Worm (Caenorhabditis elegans): Measurements from ENCODE around the gene sdz-24.

Gene sdz-24

DNA sequence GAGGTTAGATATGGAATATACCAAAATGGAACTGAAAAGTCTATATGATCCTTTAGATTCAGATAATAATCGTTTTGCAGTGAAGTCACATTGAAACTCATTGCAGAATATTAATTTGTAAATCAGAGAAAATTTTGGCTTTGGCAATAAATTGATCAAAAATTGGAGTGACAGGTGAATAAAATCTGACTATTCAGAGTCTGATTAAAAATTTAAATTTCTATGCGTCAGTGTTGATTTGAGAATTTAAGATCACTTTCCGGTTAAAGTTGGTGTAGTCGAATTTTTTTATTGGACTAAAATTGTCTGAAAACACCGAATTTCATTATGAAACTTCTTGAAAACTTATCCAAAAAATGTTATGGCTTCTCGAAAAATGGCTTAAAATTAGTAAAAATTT, 3.2 kb downstream of the sdz-24 start, which contains the start of gene sri-45:
Gene sri-45 (minus strand): TSS at position 101 of the 400 bp plus-strand sequence.
- TF ChIP-seq unc-30 (tag; optimal IDR thresholded peaks at IDR 0.05) (no peak), fkh-10 (GFP tag; optimal IDR thresholded peaks at IDR 0.05) (no peak), lin-13 (GFP tag; optimal IDR thresholded peaks at IDR 0.05) (no peak), pax-3 (tag; optimal IDR thresholded peaks at IDR 0.05) (no peak), ces-1 (GFP tag; optimal IDR thresholded peaks at IDR 0.05) (no peak), ceh-90 (tag; optimal IDR thresholded peaks at IDR 0.05) (no peak), aha-1 (tag; optimal IDR thresholded peaks at IDR 0.05) (no peak), mep-1 (tag; optimal IDR thresholded peaks at IDR 0.05) (no peak), lir-3 (tag; optimal IDR thresholded peaks at IDR 0.05; ENCODE audit: poor library complexity) (no peak), ceh-63 (GFP tag; optimal IDR thresholded peaks at IDR 0.05) (no peak), nhr-85 (tag) (no peak), nhr-28 (tag; optimal IDR thresholded peaks at IDR 0.05) (no peak), fkh-4 (tag; optimal IDR thresholded peaks at IDR 0.05; ENCODE audit: borderline replicate concordance) (no peak), efl-3 (GFP tag; optimal IDR thresholded peaks at IDR 0.05) (no peak), lin-15B (tag; optimal IDR thresholded peaks at IDR 0.05) (no peak), isw-1 (GFP tag; IDR thresholded peaks at IDR 0.05) (no peak)

- TF ChIP-seq efl-1 (optimal IDR thresholded peaks at IDR 0.05) (no peak), efl-1 (GFP tag; optimal IDR thresholded peaks at IDR 0.05 in 1 of 2) (peak in 1 of 2 experiments; percentile 74), nhr-20 (tag; optimal IDR thresholded peaks at IDR 0.05) (no peak)
Measured at ce11 chrII:667864-668263, 9.4 kb downstream of the sdz-24 start.

DNA sequence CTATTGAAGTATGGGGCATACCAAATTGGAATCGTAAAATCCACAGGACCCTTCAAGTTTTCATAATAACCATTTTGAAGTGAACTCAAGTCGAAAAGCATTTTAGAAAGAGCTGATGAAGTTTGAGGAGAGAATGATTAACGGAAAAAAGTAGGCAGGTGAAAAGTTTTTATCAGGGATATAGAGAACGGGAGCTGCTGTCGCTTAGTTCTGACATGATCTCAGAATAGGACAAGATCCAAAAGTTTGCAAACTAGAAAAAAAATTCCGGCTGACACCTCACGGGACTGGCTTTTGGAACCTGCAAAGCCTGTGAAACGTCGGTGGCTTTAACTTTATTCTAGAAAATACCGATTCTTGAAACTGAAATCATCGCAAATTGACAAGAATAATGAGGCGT, 12.6 kb downstream of the sdz-24 start, which contains the start of gene sri-46:
Gene sri-46 (minus strand): TSS at position 101 of the 400 bp plus-strand sequence.
- no peak for TF ChIP-seq blmp-1 (tag; optimal IDR thresholded peaks at IDR 0.05)
- TF ChIP-seq nhr-28 (tag; optimal IDR thresholded peaks at IDR 0.05) = no peak
- TF ChIP-seq hlh-17 (GFP tag; optimal IDR thresholded peaks at IDR 0.05; ENCODE audit: borderline replicate concordance) = no peak
- no peak for TF ChIP-seq nhr-85 (tag)

ce11 chrII:674116-674515, 15.6 kb downstream of the sdz-24 start, which contains the start of gene Y39F10C.3:
Gene Y39F10C.3, plus strand, starts transcription at chrII:674416.
- TF ChIP-seq nhr-237 (tag; optimal IDR thresholded peaks at IDR 0.05) = no peak
- TF ChIP-seq zip-4 (GFP tag; optimal IDR thresholded peaks at IDR 0.05) = no peak
- TF ChIP-seq pax-3 (tag; optimal IDR thresholded peaks at IDR 0.05) = no peak
- no peak for TF ChIP-seq irx-1 (tag; optimal IDR thresholded peaks at IDR 0.05)
- TF ChIP-seq mdl-1 (tag; optimal IDR thresholded peaks at IDR 0.05) = no peak
- no peak for TF ChIP-seq ceh-63 (GFP tag; optimal IDR thresholded peaks at IDR 0.05)
- no peak for TF ChIP-seq ceh-82 (tag; optimal IDR thresholded peaks at IDR 0.05)
- TF ChIP-seq C34B4.2 (tag; optimal IDR thresholded peaks at IDR 0.05) = no peak
- TF ChIP-seq egl-13 (tag; optimal IDR thresholded peaks at IDR 0.05) = no peak
- no peak for TF ChIP-seq nhr-20 (tag; optimal IDR thresholded peaks at IDR 0.05)
- no peak for TF ChIP-seq fkh-8 (tag; optimal IDR thresholded peaks at IDR 0.05)
- no peak for TF ChIP-seq nhr-76 (tag; optimal IDR thresholded peaks at IDR 0.05)
- TF ChIP-seq unc-130 (tag; optimal IDR thresholded peaks at IDR 0.05) = no peak
- no peak for TF ChIP-seq ama-1 (optimal IDR thresholded peaks at IDR 0.05)

ce11 chrII:675303-675702, 16.8 kb downstream of the sdz-24 start, which contains the start of gene Y39F10C.1:
Gene Y39F10C.1, plus strand, starts transcription at chrII:675603.
- TF ChIP-seq elt-3 (tag; optimal IDR thresholded peaks at IDR 0.05) (no peak), snpc-4 (tag; optimal IDR thresholded peaks at IDR 0.05) (no peak), sox-4 (tag; optimal IDR thresholded peaks at IDR 0.05) (no peak), hpl-2 (GFP tag; optimal IDR thresholded peaks at IDR 0.05) (no peak)
